Worm (Caenorhabditis elegans) whole organism, young adult: ENCODE measurements around the gene atg-9.

ENCODE experiments used
- B0035.1 ChIP-seq: sonication (generic microtip); optimal IDR thresholded peaks from 2 replicates; lab custom pipeline; 2016; ENCODE audit warnings: missing genetic modification characterization, mild to moderate bottlenecking, missing compliant biosample characterization, missing genotype, missing genetic modification reagents
- B0336.3 ChIP-seq: fragments of 200-800 bp; sonication (Bioruptor generic); IDR thresholded peaks from 2 replicates; pipeline ENCODE4 v1.3.6; 2022; ENCODE audit warnings: missing genetic modification characterization, missing compliant biosample characterization
- D2030.7 ChIP-seq: fragments of 200-800 bp; sonication (Bioruptor generic); IDR thresholded peaks from 2 replicates; pipeline ENCODE4 v1.3.6; 2022; ENCODE audit warnings: missing genetic modification reagents, missing genetic modification characterization, missing compliant biosample characterization
- F22D6.2 ChIP-seq: sonication (generic microtip); optimal IDR thresholded peaks from 2 replicates; lab custom pipeline; 2016; ENCODE audit warnings: mild to moderate bottlenecking, missing genetic modification characterization, missing compliant biosample characterization
- F23B12.7 ChIP-seq: sonication (generic microtip); optimal IDR thresholded peaks from 2 replicates; lab custom pipeline; 2017; ENCODE audit warnings: missing genetic modification characterization, mild to moderate bottlenecking, missing compliant biosample characterization, antibody characterized with exemption, moderate library complexity; ENCODE audit not compliant: insufficient read depth
- F39B2.1 ChIP-seq: fragments of 200-800 bp; sonication (Bioruptor generic); IDR thresholded peaks from 2 replicates; pipeline ENCODE4 v1.3.6; 2022; ENCODE audit warnings: missing genetic modification reagents, missing genetic modification characterization, missing compliant biosample characterization
- K12H6.12 ChIP-seq: fragments of 200-800 bp; sonication (Bioruptor generic); optimal IDR thresholded peaks from 2 replicates; lab custom pipeline; 2018; ENCODE audit warnings: mild to moderate bottlenecking, missing genetic modification characterization, missing compliant biosample characterization
- Y56A3A.18 ChIP-seq: fragments of 200-800 bp; sonication (Bioruptor generic); IDR thresholded peaks from 2 replicates; pipeline ENCODE4 v1.3.6; 2022; ENCODE audit warnings: missing genetic modification reagents, missing genetic modification characterization, missing compliant biosample characterization
- Y79H2A.3 ChIP-seq: fragments of 200-800 bp; sonication (Bioruptor generic); conservative IDR thresholded peaks from 2 replicates; pipeline ENCODE4 v1.3.6; 2022; ENCODE audit warnings: missing genetic modification reagents, missing genetic modification characterization, missing compliant biosample characterization
- ama-1 ChIP-seq, 3 experiments: fragments of 150-350 bp in 1 of 3; sonication (generic microtip) in 2 of 3; optimal IDR thresholded peaks; 2 replicates each; lab custom pipeline; 2014 to 2018; ENCODE audit warnings: missing biosample characterization in 2 of 3, missing genetic modification characterization in 2 of 3, missing genetic modification reagents in 2 of 3
- bed-2 ChIP-seq: fragments of 200-800 bp; sonication (Bioruptor generic); IDR thresholded peaks from 2 replicates; pipeline ENCODE4 v1.3.6; 2022; ENCODE audit warnings: missing genetic modification reagents, missing genetic modification characterization, missing compliant biosample characterization
- ceh-27 ChIP-seq: fragments of 200-800 bp; sonication (Bioruptor generic); optimal IDR thresholded peaks from 2 replicates; lab custom pipeline; 2018; ENCODE audit warnings: mild to moderate bottlenecking, missing genetic modification characterization, moderate library complexity, missing compliant biosample characterization
- dpff-1 ChIP-seq: sonication (generic microtip); optimal IDR thresholded peaks from 2 replicates; lab custom pipeline; 2017; ENCODE audit warnings: mild to moderate bottlenecking, missing genetic modification characterization, missing compliant biosample characterization
- dpl-1 ChIP-seq: fragments of 150-350 bp; optimal IDR thresholded peaks from 2 replicates; lab custom pipeline; 2014; ENCODE audit warnings: missing biosample characterization, missing genetic modification reagents, missing genetic modification characterization
- efl-1 ChIP-seq: fragments of 150-350 bp; optimal IDR thresholded peaks from 2 replicates; lab custom pipeline; 2014; ENCODE audit warnings: missing biosample characterization, missing genetic modification reagents, missing genetic modification characterization
- hlh-26 ChIP-seq: fragments of 200-800 bp; sonication (Bioruptor generic); conservative IDR thresholded peaks from 2 replicates; pipeline ENCODE4 v1.3.6; 2022; ENCODE audit warnings: missing genetic modification reagents, missing genetic modification characterization, missing compliant biosample characterization
- hsf-1 ChIP-seq: fragments of 200-800 bp; sonication (Bioruptor generic); IDR thresholded peaks from 2 replicates; pipeline ENCODE4 v1.3.6; 2022; ENCODE audit warnings: missing genetic modification reagents, missing genetic modification characterization, missing compliant biosample characterization
- let-526 ChIP-seq: fragments of 200-800 bp; sonication (Bioruptor generic); IDR thresholded peaks from 2 replicates; pipeline ENCODE4 v1.3.6; 2022; ENCODE audit warnings: missing genetic modification reagents, missing genetic modification characterization, missing compliant biosample characterization
- lin-54 ChIP-seq: fragments of 200-800 bp; sonication (Bioruptor generic); optimal IDR thresholded peaks from 2 replicates; lab custom pipeline; 2018; ENCODE audit warnings: mild to moderate bottlenecking, missing genetic modification characterization, missing compliant biosample characterization
- lsl-1 ChIP-seq: fragments of 200-800 bp; sonication (Bioruptor generic); optimal IDR thresholded peaks from 2 replicates; lab custom pipeline; 2018; ENCODE audit warnings: mild to moderate bottlenecking, missing genetic modification characterization, moderate library complexity, missing compliant biosample characterization
- madf-10 ChIP-seq: sonication (generic microtip); optimal IDR thresholded peaks from 2 replicates; lab custom pipeline; 2016; ENCODE audit warnings: mild to moderate bottlenecking, missing genetic modification characterization, missing compliant biosample characterization
- madf-3 ChIP-seq: fragments of 200-800 bp; sonication (Bioruptor generic); IDR thresholded peaks from 2 replicates; pipeline ENCODE4 v1.3.6; 2022; ENCODE audit warnings: missing genetic modification reagents, missing genetic modification characterization, missing compliant biosample characterization
- mcd-1 ChIP-seq: fragments of 200-800 bp; sonication (Bioruptor generic); IDR thresholded peaks from 2 replicates; pipeline ENCODE4 v1.3.6; 2022; ENCODE audit warnings: missing genetic modification reagents, missing genetic modification characterization, missing compliant biosample characterization
- nfya-1 ChIP-seq: sonication (generic microtip); optimal IDR thresholded peaks from 2 replicates; lab custom pipeline; 2017; ENCODE audit warnings: antibody characterized with exemption, missing compliant biosample characterization, missing genetic modification characterization, borderline replicate concordance; ENCODE audit not compliant: insufficient read depth
- nfyb-1 ChIP-seq: fragments of 200-800 bp; sonication (Bioruptor generic); IDR thresholded peaks from 2 replicates; pipeline ENCODE4 v1.3.6; 2022; ENCODE audit warnings: missing genetic modification reagents, missing genetic modification characterization, missing compliant biosample characterization
- nhr-120 ChIP-seq: fragments of 200-800 bp; sonication (Bioruptor generic); IDR thresholded peaks from 2 replicates; pipeline ENCODE4 v1.3.6; 2022; ENCODE audit warnings: missing genetic modification characterization, missing compliant biosample characterization
- nhr-179 ChIP-seq: sonication (generic microtip); optimal IDR thresholded peaks from 2 replicates; lab custom pipeline; 2016; ENCODE audit warnings: mild to moderate bottlenecking, missing genetic modification characterization, missing compliant biosample characterization
- nhr-90 ChIP-seq: sonication (generic microtip); optimal IDR thresholded peaks from 2 replicates; lab custom pipeline; 2016; ENCODE audit warnings: missing genotype, mild to moderate bottlenecking, missing genetic modification characterization, missing compliant biosample characterization
- pha-4 ChIP-seq: fragments of 150-350 bp; sonication (generic microtip); optimal IDR thresholded peaks from 2 replicates; lab custom pipeline; 2014; ENCODE audit warnings: missing biosample characterization, missing genetic modification reagents, missing genetic modification characterization
- rcor-1 ChIP-seq: fragments of 200-800 bp; sonication (Bioruptor generic); IDR thresholded peaks from 2 replicates; pipeline ENCODE4 v1.3.6; 2022; ENCODE audit warnings: missing genetic modification reagents, missing genetic modification characterization, missing compliant biosample characterization
- repo-1 ChIP-seq: sonication (generic microtip); optimal IDR thresholded peaks from 2 replicates; lab custom pipeline; 2017; ENCODE audit warnings: mild to moderate bottlenecking, missing genetic modification characterization, missing compliant biosample characterization
- snpc-1.3 ChIP-seq: sonication (generic microtip); optimal IDR thresholded peaks from 2 replicates; lab custom pipeline; 2017; ENCODE audit warnings: missing genetic modification characterization, mild to moderate bottlenecking, missing compliant biosample characterization, antibody characterized with exemption, moderate library complexity, missing genotype, missing genetic modification reagents; ENCODE audit not compliant: insufficient read depth
- tbx-9 ChIP-seq: sonication (generic microtip); optimal IDR thresholded peaks from 2 replicates; lab custom pipeline; 2016; ENCODE audit warnings: borderline replicate concordance, missing genetic modification characterization, inconsistent platforms, missing compliant biosample characterization
- zfh-2 ChIP-seq: fragments of 200-800 bp; sonication (Bioruptor generic); conservative IDR thresholded peaks from 2 replicates; pipeline ENCODE4 v1.3.6; 2022; ENCODE audit warnings: missing genetic modification reagents, missing genetic modification characterization, missing compliant biosample characterization
- ztf-22 ChIP-seq: fragments of 200-800 bp; sonication (Bioruptor generic); optimal IDR thresholded peaks from 2 replicates; lab custom pipeline; 2018; ENCODE audit warnings: mild to moderate bottlenecking, missing genetic modification characterization, moderate library complexity, missing compliant biosample characterization
- ztf-26 ChIP-seq: sonication (generic microtip); optimal IDR thresholded peaks from 2 replicates; lab custom pipeline; 2017; ENCODE audit warnings: missing genetic modification characterization, missing compliant biosample characterization
- ztf-6 ChIP-seq: fragments of 200-800 bp; sonication (Bioruptor generic); IDR thresholded peaks from 2 replicates; pipeline ENCODE4 v1.3.6; 2022; ENCODE audit warnings: missing genetic modification reagents, missing genetic modification characterization, missing compliant biosample characterization

Gene atg-9

ce11 chrV:392199-392678 lies 43.1 kb downstream of the atg-9 start, which contains the start of gene nhr-254:
nhr-254 (plus strand) TSS chrV:392628.
- TF ChIP-seq nhr-90 (tag; lab: Kevin White, UChicago) = no peak
- no peak for TF ChIP-seq hlh-26 (GFP tag; lab: Robert Waterston, UW)
- no peak for TF ChIP-seq K12H6.12
- no peak for TF ChIP-seq dpff-1 (tag; lab: Kevin White, UChicago)
- no peak for TF ChIP-seq mcd-1 (GFP tag; lab: Robert Waterston, UW)
- no peak for TF ChIP-seq ztf-6 (GFP tag; lab: Robert Waterston, UW)
- no peak for TF ChIP-seq madf-3 (GFP tag; lab: Robert Waterston, UW)
- no peak for TF ChIP-seq B0035.1 (tag; lab: Kevin White, UChicago)
- TF ChIP-seq zfh-2 (GFP tag; lab: Robert Waterston, UW) = no peak
- no peak for TF ChIP-seq B0336.3 (GFP tag; lab: Robert Waterston, UW)
- TF ChIP-seq madf-10 (tag; lab: Kevin White, UChicago) = no peak
- TF ChIP-seq lsl-1 (GFP tag; lab: Kevin White, UChicago) = no peak

ce11 chrV:396309-396708 lies 47.1 kb downstream of the atg-9 start, which contains the start of gene nhr-253:
nhr-253 (plus strand) TSS chrV:396593.
- TF ChIP-seq zfh-2 (GFP tag; lab: Robert Waterston, UW) (no peak), B0035.1 (tag; lab: Kevin White, UChicago) (no peak), dpl-1 (GFP tag; lab: Kevin White, UChicago) (no peak), snpc-1.3 (tag; lab: Kevin White, UChicago) (no peak), D2030.7 (GFP tag; lab: Robert Waterston, UW) (no peak)

ce11 chrV:399721-400120 lies 50.5 kb downstream of the atg-9 start, which contains the start of gene scl-27:
scl-27 (plus strand) TSS chrV:400021.
- TF ChIP-seq tbx-9 (tag; lab: Kevin White, UChicago) (no peak), F39B2.1 (GFP tag; lab: Robert Waterston, UW) (no peak), repo-1 (no peak), nfya-1 (tag; lab: Kevin White, UChicago) (no peak), efl-1 (GFP tag; lab: Kevin White, UChicago) (no peak)

- TF ChIP-seq nhr-120 (GFP tag; lab: Robert Waterston, UW) = no peak
- TF ChIP-seq ztf-6 (GFP tag; lab: Robert Waterston, UW) = no peak
- no peak for TF ChIP-seq Y56A3A.18 (GFP tag; lab: Robert Waterston, UW)
- TF ChIP-seq lsl-1 (GFP tag; lab: Kevin White, UChicago) = no peak
- TF ChIP-seq hsf-1 (GFP tag; lab: Robert Waterston, UW) = no peak
- TF ChIP-seq lin-54 (GFP tag; lab: Kevin White, UChicago) = no peak
- TF ChIP-seq let-526 (GFP tag; lab: Robert Waterston, UW) = no peak
- no peak for TF ChIP-seq ztf-26 (tag; lab: Kevin White, UChicago)
- no peak for TF ChIP-seq F22D6.2 (tag; lab: Kevin White, UChicago)
- TF ChIP-seq F23B12.7 (tag; lab: Kevin White, UChicago) = no peak
- no peak for TF ChIP-seq pha-4
- TF ChIP-seq bed-2 (GFP tag; lab: Robert Waterston, UW) = no peak
- TF ChIP-seq nfyb-1 (GFP tag; lab: Robert Waterston, UW) = no peak
- no peak for TF ChIP-seq Y79H2A.3 (GFP tag; lab: Robert Waterston, UW)
- TF ChIP-seq ceh-27 (GFP tag; lab: Kevin White, UChicago) = no peak
- TF ChIP-seq rcor-1 (GFP tag; lab: Robert Waterston, UW) = no peak
- no peak for TF ChIP-seq nhr-179 (tag; lab: Kevin White, UChicago)
- TF ChIP-seq ama-1 (optimal IDR thresholded peaks at IDR 0.05; lab: Kevin White, UChicago) = no peak
- no peak for TF ChIP-seq ama-1 (GFP tag; optimal IDR thresholded peaks at IDR 0.05; lab: Kevin White, UChicago)
- no peak for TF ChIP-seq ztf-22 (GFP tag; lab: Kevin White, UChicago)
Measured at ce11 chrV:403028-403427, 53.8 kb downstream of the atg-9 start, which contains the start of gene srh-62. srh-62 (minus strand) TSS chrV:403128.
